Worm (Caenorhabditis elegans) whole organism, mixed stage, embryonic: Measurements from ENCODE around the gene fbxa-219.
"Not testable (repeated sequence)": the region's sequence is repeated elsewhere in the genome, so short reads cannot be mapped to it uniquely, and the experiment has no call there.

ENCODE experiments used
- bed-3 ChIP-seq: fragments of 200-800 bp; sonication (Bioruptor generic); optimal IDR thresholded peaks from 3 replicates; lab custom pipeline; 2018; ENCODE audit warnings: mild to moderate bottlenecking, missing genetic modification characterization, moderate library complexity, missing compliant biosample characterization
- ceh-39 ChIP-seq: fragments of 150-350 bp; optimal IDR thresholded peaks from 2 replicates; lab custom pipeline; 2014; ENCODE audit warnings: missing biosample characterization, missing genetic modification characterization
- ceh-43 ChIP-seq: fragments of 200-800 bp; sonication (Bioruptor generic); optimal IDR thresholded peaks from 2 replicates; lab custom pipeline; 2018; ENCODE audit warnings: mild to moderate bottlenecking, missing genetic modification characterization, moderate library complexity, missing compliant biosample characterization
- ces-1 ChIP-seq: fragments of 150-350 bp; optimal IDR thresholded peaks from 2 replicates; lab custom pipeline; 2014; ENCODE audit warnings: missing biosample characterization, missing genetic modification reagents, missing genetic modification characterization
- cnd-1 ChIP-seq: fragments of 200-800 bp; sonication (Bioruptor generic); optimal IDR thresholded peaks from 2 replicates; lab custom pipeline; 2018; ENCODE audit warnings: mild to moderate bottlenecking, missing genetic modification characterization, missing compliant biosample characterization
- drap-1 ChIP-seq: fragments of 200-800 bp; sonication (Bioruptor generic); optimal IDR thresholded peaks from 3 replicates; lab custom pipeline; 2018; ENCODE audit warnings: mild to moderate bottlenecking, missing genetic modification characterization, missing compliant biosample characterization
- elt-1 ChIP-seq: sonication (generic microtip); optimal IDR thresholded peaks from 2 replicates; lab custom pipeline; 2017; ENCODE audit warnings: missing genetic modification characterization, mild to moderate bottlenecking, missing compliant biosample characterization, antibody characterized with exemption, moderate library complexity, borderline replicate concordance; ENCODE audit not compliant: insufficient read depth
- elt-3 ChIP-seq: fragments of 150-350 bp; optimal IDR thresholded peaks from 2 replicates; lab custom pipeline; 2014; ENCODE audit warnings: missing biosample characterization, missing genetic modification characterization
- flh-1 ChIP-seq: fragments of 200-800 bp; sonication (Bioruptor generic); optimal IDR thresholded peaks from 2 replicates; lab custom pipeline; 2018; ENCODE audit warnings: mild to moderate bottlenecking, missing genetic modification characterization, moderate library complexity, missing compliant biosample characterization
- ham-2 ChIP-seq: fragments of 200-800 bp; sonication (Bioruptor generic); optimal IDR thresholded peaks from 2 replicates; lab custom pipeline; 2018; ENCODE audit warnings: mild to moderate bottlenecking, missing genetic modification characterization, missing compliant biosample characterization
- hlh-1 ChIP-seq: fragments of 150-350 bp; optimal IDR thresholded peaks from 2 replicates; lab custom pipeline; 2014; ENCODE audit warnings: missing biosample characterization, missing genetic modification reagents, missing genetic modification characterization
- lin-13 ChIP-seq: fragments of 150-350 bp; optimal IDR thresholded peaks from 2 replicates; lab custom pipeline; 2014; ENCODE audit warnings: missing biosample characterization, missing genetic modification characterization
- lin-32 ChIP-seq: fragments of 200-800 bp; sonication (Bioruptor generic); optimal IDR thresholded peaks from 2 replicates; lab custom pipeline; 2018; ENCODE audit warnings: mild to moderate bottlenecking, missing genetic modification characterization, missing compliant biosample characterization
- lsy-2 ChIP-seq: fragments of 150-350 bp; optimal IDR thresholded peaks from 2 replicates; lab custom pipeline; 2014; ENCODE audit warnings: missing biosample characterization, missing genetic modification characterization
- mab-5 ChIP-seq: fragments of 150-350 bp; optimal IDR thresholded peaks from 2 replicates; lab custom pipeline; 2014; ENCODE audit warnings: missing biosample characterization, missing genetic modification characterization
- mep-1 ChIP-seq: fragments of 150-350 bp; optimal IDR thresholded peaks from 2 replicates; lab custom pipeline; 2017; ENCODE audit warnings: missing biosample characterization, missing genetic modification reagents, missing genetic modification characterization, inconsistent platforms
- nhr-12 ChIP-seq: fragments of 150-350 bp; optimal IDR thresholded peaks from 2 replicates; lab custom pipeline; 2014; ENCODE audit warnings: missing biosample characterization, missing genetic modification characterization
- nhr-237 ChIP-seq: fragments of 150-350 bp; optimal IDR thresholded peaks from 2 replicates; lab custom pipeline; 2014; ENCODE audit warnings: missing biosample characterization, missing genetic modification characterization
- nhr-76 ChIP-seq: sonication (generic microtip); optimal IDR thresholded peaks from 2 replicates; lab custom pipeline; 2017; ENCODE audit warnings: missing biosample characterization, missing genetic modification characterization
- pha-4 ChIP-seq: fragments of 150-350 bp; optimal IDR thresholded peaks from 2 replicates; lab custom pipeline; 2018; ENCODE audit warnings: missing biosample characterization, missing genetic modification reagents, missing genetic modification characterization
- sem-2 ChIP-seq: fragments of 200-800 bp; sonication (Bioruptor generic); optimal IDR thresholded peaks from 2 replicates; lab custom pipeline; 2018; ENCODE audit warnings: mild to moderate bottlenecking, missing genetic modification characterization, missing compliant biosample characterization
- snpc-4 ChIP-seq: fragments of 150-350 bp; optimal IDR thresholded peaks from 2 replicates; lab custom pipeline; 2014; ENCODE audit warnings: missing biosample characterization, missing genetic modification characterization
- sptf-1 ChIP-seq: sonication (generic microtip); optimal IDR thresholded peaks from 2 replicates; lab custom pipeline; 2017; ENCODE audit warnings: mild to moderate bottlenecking, missing genetic modification characterization, moderate library complexity, missing compliant biosample characterization
- tbx-8 ChIP-seq: fragments of 200-800 bp; sonication (Bioruptor generic); optimal IDR thresholded peaks from 2 replicates; lab custom pipeline; 2018; ENCODE audit warnings: mild to moderate bottlenecking, missing genetic modification characterization, moderate library complexity, missing compliant biosample characterization
- unc-120 ChIP-seq: sonication (generic microtip); optimal IDR thresholded peaks from 2 replicates; lab custom pipeline; 2017; ENCODE audit warnings: missing genetic modification characterization, missing compliant biosample characterization; ENCODE audit not compliant: poor library complexity, severe bottlenecking
- unc-39 ChIP-seq: fragments of 150-350 bp; optimal IDR thresholded peaks from 2 replicates; lab custom pipeline; 2014; ENCODE audit warnings: missing biosample characterization, missing genetic modification characterization
- zip-8 ChIP-seq: fragments of 150-350 bp; optimal IDR thresholded peaks from 2 replicates; lab custom pipeline; 2014; ENCODE audit warnings: missing biosample characterization, missing genetic modification characterization

fbxa-219 gene

DNA sequence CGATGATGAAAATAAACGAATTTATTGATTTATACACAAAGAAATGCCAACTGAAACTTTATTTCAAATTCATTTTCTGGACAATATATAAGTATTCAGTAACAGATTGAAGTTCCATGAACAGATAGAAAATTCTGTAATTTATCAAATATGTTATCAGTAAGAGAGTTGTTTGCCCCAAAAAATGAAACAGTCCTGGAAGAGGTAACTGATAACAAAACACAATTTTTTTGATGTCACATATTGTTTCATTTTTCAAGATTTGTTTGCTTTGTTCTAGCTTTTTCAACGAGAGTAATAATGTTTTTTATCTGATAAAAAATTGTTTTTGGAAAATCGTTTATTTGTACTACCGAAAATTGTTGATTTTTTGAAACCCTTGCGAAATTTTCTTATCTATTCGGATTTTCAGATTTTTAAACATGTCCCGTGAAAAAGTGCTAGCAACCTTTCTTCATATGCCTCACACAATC lies 38.2 kb upstream of the fbxa-219 start, which contains the start of gene fbxa-73:
TSS of gene fbxa-73 (plus strand) at position 423 of the 473 bp plus-strand sequence.
- TF ChIP-seq sem-2 (GFP tag; lab: Kevin White, UChicago) (no peak), mep-1 (no peak), lsy-2 (tag; lab: Kevin White, UChicago) (no peak), tbx-8 (GFP tag; lab: Kevin White, UChicago) (no peak)

DNA sequence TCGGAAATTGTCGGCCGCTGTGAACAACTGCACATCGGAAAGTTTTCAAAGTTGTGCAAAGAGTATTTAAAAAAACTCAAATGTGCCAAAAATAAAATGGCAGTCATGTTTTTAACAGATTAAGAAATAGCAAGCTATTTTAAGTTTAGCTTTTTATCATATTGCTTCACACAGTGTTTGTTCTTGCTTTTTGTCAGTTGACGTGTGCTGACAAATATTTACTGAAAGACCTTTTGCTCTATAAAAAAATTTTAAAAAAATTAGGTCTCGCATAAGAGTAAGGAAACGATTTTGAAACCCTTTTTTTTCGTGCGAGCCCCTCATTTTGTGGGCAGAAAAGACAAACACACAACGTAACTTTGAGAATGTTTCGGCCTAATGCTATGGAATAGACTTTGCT lies 35.7 kb upstream of the fbxa-219 start, which contains the start of gene fbxa-71:
TSS of gene fbxa-71 (plus strand) at position 301 of the 400 bp plus-strand sequence.
- no peak for TF ChIP-seq ces-1 (GFP tag; lab: Kevin White, UChicago)
- no peak for TF ChIP-seq unc-120 (tag; lab: Kevin White, UChicago)
- no peak for TF ChIP-seq bed-3 (GFP tag; lab: Kevin White, UChicago)
- TF ChIP-seq nhr-12 (tag; lab: Kevin White, UChicago) = no peak
- no peak for TF ChIP-seq lin-13 (tag; lab: Kevin White, UChicago)
- no peak for TF ChIP-seq sptf-1 (tag; lab: Kevin White, UChicago)

DNA sequence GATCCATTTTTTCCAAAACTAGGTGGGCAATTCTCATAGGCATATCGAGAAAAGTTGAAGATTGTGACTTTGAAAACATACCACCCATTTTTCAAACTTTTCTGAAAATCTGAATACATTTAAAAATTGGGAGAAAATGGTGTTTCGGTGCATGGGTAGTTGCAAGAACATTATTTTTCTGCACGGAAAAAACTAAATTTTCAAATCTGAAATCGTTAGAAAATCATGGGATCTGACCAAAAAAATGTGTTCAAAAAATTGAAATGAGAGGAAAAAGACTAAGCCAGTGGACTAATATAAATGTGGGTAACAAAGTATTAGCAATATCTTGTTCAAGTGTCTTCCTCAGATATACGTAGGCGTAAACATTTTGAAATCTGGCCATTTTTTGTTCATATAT lies 32.4 kb upstream of the fbxa-219 start, which contains the start of gene fbxa-43:
TSS of gene fbxa-43 (minus strand) at position 101 of the 400 bp plus-strand sequence.
- TF ChIP-seq sptf-1 (tag; lab: Kevin White, UChicago) = no peak
- TF ChIP-seq elt-1 (tag; lab: Kevin White, UChicago) = no peak
- no peak for TF ChIP-seq cnd-1 (tag; lab: Kevin White, UChicago)
- TF ChIP-seq lin-32 (GFP tag; lab: Kevin White, UChicago) = no peak
- TF ChIP-seq hlh-1 (tag; lab: Kevin White, UChicago) = no peak
- no peak for TF ChIP-seq nhr-76 (tag; lab: Kevin White, UChicago)
- TF ChIP-seq flh-1 = no peak
- no peak for TF ChIP-seq mep-1
- no peak for TF ChIP-seq ceh-43 (GFP tag; lab: Kevin White, UChicago)
- TF ChIP-seq ham-2 (GFP tag; lab: Kevin White, UChicago) = no peak
- TF ChIP-seq snpc-4 (tag; lab: Kevin White, UChicago) = no peak
- no peak for TF ChIP-seq nhr-237 (tag; lab: Kevin White, UChicago)

DNA sequence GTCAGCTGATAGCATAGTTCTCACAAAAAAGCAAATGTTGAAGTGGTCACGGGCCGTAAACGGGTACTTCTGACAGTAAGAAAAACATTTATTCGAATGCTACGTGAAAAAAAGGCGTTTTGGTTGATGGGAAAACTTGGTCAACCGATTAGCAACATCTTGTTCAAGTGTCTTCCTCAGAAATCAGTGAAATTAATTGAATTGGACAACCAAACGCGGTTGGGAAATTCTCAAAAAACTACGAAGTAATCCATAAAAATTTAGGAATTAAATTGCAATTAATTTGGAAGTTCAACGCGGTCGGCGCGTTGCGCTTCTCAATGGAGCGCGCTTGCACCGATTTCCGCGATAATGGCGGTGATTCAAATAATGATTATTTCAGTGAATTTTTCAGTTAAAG lies 31.9 kb upstream of the fbxa-219 start:
- TF ChIP-seq bed-3 (GFP tag; lab: Kevin White, UChicago) = no peak
- TF ChIP-seq pha-4 = no peak
- no peak for TF ChIP-seq elt-3 (tag; lab: Kevin White, UChicago)
- no peak for TF ChIP-seq ceh-43 (GFP tag; lab: Kevin White, UChicago)
- no peak for TF ChIP-seq unc-39 (tag; lab: Kevin White, UChicago)
- TF ChIP-seq flh-1 = no peak
- no peak for TF ChIP-seq nhr-12 (tag; lab: Kevin White, UChicago)
- no peak for TF ChIP-seq hlh-1 (tag; lab: Kevin White, UChicago)

DNA sequence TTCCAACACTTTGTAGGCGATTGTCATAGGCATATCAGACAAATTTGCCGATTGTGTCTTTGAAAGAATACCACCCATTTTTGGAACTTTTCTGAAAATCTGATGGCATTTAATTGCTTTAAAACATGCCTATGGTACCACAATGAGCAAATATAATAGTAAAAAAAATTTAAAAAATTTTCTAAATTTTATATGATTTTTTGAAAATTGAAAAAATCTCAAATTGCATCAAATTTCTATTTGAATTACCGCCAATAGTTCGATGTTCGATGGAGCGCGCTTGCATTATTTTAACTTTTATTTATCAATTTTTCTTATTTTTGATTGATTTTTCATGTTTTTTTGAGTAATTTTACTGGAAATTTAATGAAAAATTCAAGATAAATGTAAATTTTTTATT lies 29.9 kb upstream of the fbxa-219 start, which contains the start of gene fbxa-42:
TSS of gene fbxa-42 (minus strand) at position 101 of the 400 bp plus-strand sequence.
- not testable (repeated sequence) for TF ChIP-seq drap-1 (GFP tag; lab: Kevin White, UChicago); nhr-237 (tag; lab: Kevin White, UChicago); bed-3 (GFP tag; lab: Kevin White, UChicago)

DNA sequence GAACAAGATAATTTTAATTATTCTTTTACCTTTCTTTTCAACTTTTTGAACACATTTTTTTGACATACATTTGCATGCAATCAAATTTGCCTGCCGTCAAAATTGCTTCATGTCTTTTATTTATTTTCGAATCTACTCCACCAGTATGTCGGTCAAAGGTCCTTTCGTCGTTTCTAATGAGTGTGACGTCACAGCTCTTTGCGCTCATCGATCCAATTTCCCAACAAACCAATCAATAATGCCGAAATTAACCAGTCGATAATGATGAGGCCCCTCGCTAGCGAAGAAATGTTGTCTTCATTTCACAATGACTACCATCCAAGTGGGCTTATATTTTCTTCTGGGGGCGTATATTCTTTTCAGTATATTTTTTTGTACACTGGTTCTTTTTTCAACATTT lies 28.3 kb upstream of the fbxa-219 start, which contains the start of gene Y54F10BM.6:
TSS of gene Y54F10BM.6 (plus strand) at position 301 of the 400 bp plus-strand sequence.
- no peak for TF ChIP-seq mab-5
- peak; percentile 6 for TF ChIP-seq zip-8 (tag; lab: Kevin White, UChicago)
- no peak for TF ChIP-seq nhr-76 (tag; lab: Kevin White, UChicago)
- peak; percentile 49 for TF ChIP-seq ceh-39 (tag; lab: Kevin White, UChicago)
- no peak for TF ChIP-seq lin-32 (GFP tag; lab: Kevin White, UChicago)
- TF ChIP-seq, all 35 proteins: peak for 2
